Worm (Caenorhabditis elegans) whole organism, L2 larva: Measurements from ENCODE around the gene C26D10.4.

Experiments
- F13H6.1 ChIP-seq: sonication (generic microtip); optimal IDR thresholded peaks from 2 replicates; lab custom pipeline; 2016; ENCODE audit warnings: missing genetic modification characterization, missing compliant biosample characterization
- ceh-16 ChIP-seq: fragments of 150-350 bp; optimal IDR thresholded peaks from 2 replicates; lab custom pipeline; 2014; ENCODE audit warnings: missing biosample characterization, missing genetic modification characterization
- lin-39 ChIP-seq: fragments of 150-350 bp; optimal IDR thresholded peaks from 2 replicates; lab custom pipeline; 2014; ENCODE audit warnings: missing biosample characterization, missing genetic modification reagents, missing genetic modification characterization
- mbf-1 ChIP-seq: sonication (generic microtip); optimal IDR thresholded peaks from 2 replicates; lab custom pipeline; 2017; ENCODE audit warnings: missing biosample characterization, missing genetic modification characterization
- nhr-77 ChIP-seq: fragments of 150-350 bp; optimal IDR thresholded peaks from 2 replicates; lab custom pipeline; 2014; ENCODE audit warnings: missing biosample characterization, missing genetic modification characterization
- skn-1 ChIP-seq: sonication (generic microtip); optimal IDR thresholded peaks from 2 replicates; lab custom pipeline; 2017; ENCODE audit warnings: missing biosample characterization, missing genetic modification characterization
- snpc-4 ChIP-seq: fragments of 150-350 bp; optimal IDR thresholded peaks from 2 replicates; lab custom pipeline; 2014; ENCODE audit warnings: missing biosample characterization, missing genetic modification characterization
- unc-39 ChIP-seq: fragments of 150-350 bp; optimal IDR thresholded peaks from 2 replicates; lab custom pipeline; 2014; ENCODE audit warnings: missing biosample characterization, missing genetic modification characterization
- ztf-1 ChIP-seq: fragments of 200-800 bp; sonication (Bioruptor generic); conservative IDR thresholded peaks from 2 replicates; pipeline ENCODE4 v1.3.6; 2022; ENCODE audit warnings: missing genetic modification characterization, missing compliant biosample characterization

ce11 chrII:8316701-8317100, 12.9 kb upstream of the C26D10.4 start:
- TF ChIP-seq skn-1 (tag; lab: Kevin White, UChicago) (no peak), unc-39 (tag; lab: Kevin White, UChicago) (no peak), F13H6.1 (tag; lab: Kevin White, UChicago) (no peak), ztf-1 (GFP tag; lab: Robert Waterston, UW) (no peak), snpc-4 (tag; lab: Kevin White, UChicago) (no peak), ceh-16 (tag; lab: Kevin White, UChicago) (no peak), mbf-1 (tag; lab: Kevin White, UChicago) (no peak), nhr-77 (no peak), lin-39 (tag; lab: Kevin White, UChicago) (no peak)
